Worm (Caenorhabditis elegans): ENCODE results near the gene C27A7.3.

The C27A7.3 gene

ce11 chrV:12154554-12154953, 13.8 kb downstream of the C27A7.3 start, which contains the start of gene C27A7.9:
C27A7.9 (minus strand) TSS chrV:12154654.
- TF ChIP-seq C34B4.2 (tag; optimal IDR thresholded peaks at IDR 0.05), result no peak
- TF ChIP-seq tbx-2 (tag; optimal IDR thresholded peaks at IDR 0.05), result no peak
- no peak for TF ChIP-seq dpl-1 (GFP tag; optimal IDR thresholded peaks at IDR 0.05)
- TF ChIP-seq nhr-85 (tag), result no peak
- no peak for TF ChIP-seq fkh-10 (GFP tag; optimal IDR thresholded peaks at IDR 0.05)
- TF ChIP-seq unc-98 (GFP tag; IDR thresholded peaks at IDR 0.05), result no peak
- no peak for TF ChIP-seq nhr-90 (tag; optimal IDR thresholded peaks at IDR 0.05; ENCODE audit: poor library complexity)
- TF ChIP-seq jun-1 (tag; optimal IDR thresholded peaks at IDR 0.05), result no peak
- no peak for TF ChIP-seq mep-1 (tag; optimal IDR thresholded peaks at IDR 0.05)
- TF ChIP-seq fkh-8 (tag; optimal IDR thresholded peaks at IDR 0.05), result no peak
- TF ChIP-seq rnt-1 (tag; optimal IDR thresholded peaks at IDR 0.05), result no peak
- TF ChIP-seq nhr-12 (tag; optimal IDR thresholded peaks at IDR 0.05), result no peak
- no peak for TF ChIP-seq dsc-1 (tag; optimal IDR thresholded peaks at IDR 0.05)
- TF ChIP-seq sox-4 (tag; optimal IDR thresholded peaks at IDR 0.05), result no peak
- no peak for TF ChIP-seq grh-1 (GFP tag; IDR thresholded peaks at IDR 0.05)
- TF ChIP-seq sptf-1 (tag; optimal IDR thresholded peaks at IDR 0.05), result no peak
- TF ChIP-seq elt-3 (tag; optimal IDR thresholded peaks at IDR 0.05), result no peak

ce11 chrV:12158377-12158776, 17.7 kb downstream of the C27A7.3 start:
- TF ChIP-seq ztf-4 (tag; optimal IDR thresholded peaks at IDR 0.05) (no peak), jun-1 (tag; optimal IDR thresholded peaks at IDR 0.05) (no peak), hlh-17 (GFP tag; optimal IDR thresholded peaks at IDR 0.05; ENCODE audit: borderline replicate concordance) (no peak), lin-14 (GFP tag; optimal IDR thresholded peaks at IDR 0.05) (peak; percentile 79), rnt-1 (tag; optimal IDR thresholded peaks at IDR 0.05) (peak; percentile 76), dpl-1 (GFP tag; optimal IDR thresholded peaks at IDR 0.05) (no peak), nhr-20 (tag; optimal IDR thresholded peaks at IDR 0.05) (peak; percentile 27), nhr-19 (GFP tag; conservative IDR thresholded peaks at IDR 0.05) (peak; percentile 29), snu-23 (GFP tag; optimal IDR thresholded peaks at IDR 0.05) (peak; percentile 8), nhr-71 (tag; optimal IDR thresholded peaks at IDR 0.05) (peak; percentile 47), blmp-1 (tag; optimal IDR thresholded peaks at IDR 0.05) (no peak), vab-15 (tag; optimal IDR thresholded peaks at IDR 0.05) (no peak), tlp-1 (tag; optimal IDR thresholded peaks at IDR 0.05) (no peak), nhr-85 (tag) (peak; percentile 81), zag-1 (tag; optimal IDR thresholded peaks at IDR 0.05) (no peak), sptf-1 (tag; optimal IDR thresholded peaks at IDR 0.05) (no peak), efl-1 (optimal IDR thresholded peaks at IDR 0.05) (peak in 1 of 2 experiments; percentile 14), efl-1 (GFP tag; optimal IDR thresholded peaks at IDR 0.05 in 1 of 2) (peak in 1 of 2 experiments; percentile 77)

- TF ChIP-seq lin-14 (GFP tag; optimal IDR thresholded peaks at IDR 0.05) (peak; percentile 8), sup-37 (GFP tag; optimal IDR thresholded peaks at IDR 0.05) (no peak), efl-1 (optimal IDR thresholded peaks at IDR 0.05) (no peak), efl-1 (GFP tag; optimal IDR thresholded peaks at IDR 0.05 in 1 of 2) (peak in 1 of 2 experiments; percentile 70), nhr-85 (tag) (peak; percentile 85), hpl-2 (GFP tag; optimal IDR thresholded peaks at IDR 0.05) (no peak), nhr-19 (GFP tag; conservative IDR thresholded peaks at IDR 0.05) (no peak), rnt-1 (tag; optimal IDR thresholded peaks at IDR 0.05) (no peak)
These were observed 19.2 kb downstream of the C27A7.3 start for ce11 chrV:12159975-12160374.

ce11 chrV:12161157-12161556, 20.4 kb downstream of the C27A7.3 start:
- TF ChIP-seq dpl-1 (GFP tag; optimal IDR thresholded peaks at IDR 0.05), result no peak
- peak; percentile 61 for TF ChIP-seq lin-14 (GFP tag; optimal IDR thresholded peaks at IDR 0.05)
- peak in 1 of 3 experiments; percentile 15 for TF ChIP-seq ceh-82 (tag; optimal IDR thresholded peaks at IDR 0.05)
- peak in 1 of 6 experiments; percentile 77 for TF ChIP-seq elt-3 (tag; optimal IDR thresholded peaks at IDR 0.05)
- TF ChIP-seq lsy-2 (tag; optimal IDR thresholded peaks at IDR 0.05), result peak in 1 of 2 experiments; percentile 23
- no peak for TF ChIP-seq hlh-4 (tag; optimal IDR thresholded peaks at IDR 0.05)
- TF ChIP-seq hlh-17 (GFP tag; optimal IDR thresholded peaks at IDR 0.05; ENCODE audit: borderline replicate concordance), result no peak
- no peak for TF ChIP-seq snpc-4 (tag; optimal IDR thresholded peaks at IDR 0.05)
- no peak for TF ChIP-seq unc-130 (tag; optimal IDR thresholded peaks at IDR 0.05)
